Fruit fly (Drosophila melanogaster) whole organism, wandering third instar larva: ENCODE data around the gene hb.

Source experiments
- GATAd ChIP-seq: sonication (Bioruptor generic); optimal IDR thresholded peaks from 2 replicates; lab custom pipeline; 2016; ENCODE audit warnings: missing biosample characterization, missing genetic modification characterization
- Hnf4 ChIP-seq: fragments of 200-800 bp; sonication (Bioruptor generic); optimal IDR thresholded peaks from 2 replicates; lab custom pipeline; 2016; ENCODE audit warnings: missing biosample characterization, mild to moderate bottlenecking, missing genetic modification characterization
- Hr78 ChIP-seq: fragments of >200 bp; optimal IDR thresholded peaks from 2 replicates; lab custom pipeline; 2017; ENCODE audit warnings: missing biosample characterization, missing genetic modification characterization
- Mio ChIP-seq: sonication (Bioruptor generic); optimal IDR thresholded peaks from 2 replicates; lab custom pipeline; 2016; ENCODE audit warnings: missing biosample characterization, missing genetic modification characterization
- Myc ChIP-seq: fragments of >200 bp; optimal IDR thresholded peaks from 2 replicates; lab custom pipeline; 2017
- N ChIP-seq: fragments of >200 bp; optimal IDR thresholded peaks from 2 replicates; lab custom pipeline; 2018; ENCODE audit warnings: missing biosample characterization, missing external identifiers, missing genetic modification characterization
- OdsH ChIP-seq: fragments of 200-800 bp; sonication (Bioruptor generic); optimal IDR thresholded peaks from 2 replicates; lab custom pipeline; 2016; ENCODE audit warnings: missing biosample characterization, mild to moderate bottlenecking, missing genetic modification characterization
- Rel ChIP-seq, 2 experiments: fragments of 200-800 bp; sonication (Bioruptor generic) in 1 of 2; optimal IDR thresholded peaks; 2 replicates in 1 of 2; 3 replicates in 1 of 2; lab custom pipeline; 2016 to 2019; ENCODE audit warnings: mild to moderate bottlenecking in 2 of 2, missing biosample characterization in 2 of 2, missing genetic modification characterization in 2 of 2, moderate library complexity in 1 of 2
- ey ChIP-seq: fragments of 200-800 bp; sonication (Bioruptor generic); optimal IDR thresholded peaks from 2 replicates; lab custom pipeline; 2016; ENCODE audit warnings: missing biosample characterization, missing genetic modification characterization
- lola ChIP-seq: fragments of >200 bp; optimal IDR thresholded peaks from 2 replicates; lab custom pipeline; 2017; ENCODE audit warnings: missing biosample characterization, missing genetic modification characterization
- sage ChIP-seq: fragments of 200-800 bp; sonication (Bioruptor generic); optimal IDR thresholded peaks from 2 replicates; lab custom pipeline; 2016; ENCODE audit warnings: missing biosample characterization, mild to moderate bottlenecking, missing genetic modification characterization
- usp ChIP-seq: fragments of >200 bp; optimal IDR thresholded peaks from 2 replicates; lab custom pipeline; 2017; ENCODE audit warnings: missing biosample characterization, missing genetic modification characterization

DNA sequence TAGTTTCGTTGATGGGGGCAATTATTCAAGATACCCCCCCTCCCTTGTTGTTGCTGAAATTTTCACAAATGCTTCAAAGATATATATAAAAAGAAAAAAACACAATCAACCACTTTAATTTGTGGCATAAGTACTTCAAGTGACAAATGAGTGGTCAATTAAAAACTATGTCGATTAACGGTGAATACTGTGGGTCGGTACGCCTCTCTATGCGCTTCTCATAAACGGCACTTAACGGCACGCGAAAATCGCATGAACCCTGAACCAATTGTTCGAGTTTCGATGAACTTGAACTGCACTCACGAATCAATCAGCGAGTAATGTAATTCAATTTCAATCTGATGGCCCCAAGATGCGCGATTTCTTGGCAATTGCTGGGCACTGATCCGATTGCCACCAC, 42.5 kb upstream of the hb start:
- TF ChIP-seq sage (GFP tag; lab: Kevin White, UChicago) = no peak
- TF ChIP-seq OdsH = no peak
- no peak for TF ChIP-seq Myc (lab: Kevin White, UChicago)
- TF ChIP-seq usp (GFP tag; lab: Kevin White, UChicago) = no peak
- no peak for TF ChIP-seq Hnf4 (GFP tag; lab: Kevin White, UChicago)
- TF ChIP-seq N (GFP tag; lab: Kevin White, UChicago) = no peak
- TF ChIP-seq lola (GFP tag; lab: Kevin White, UChicago) = no peak
- no peak for TF ChIP-seq Hr78
- TF ChIP-seq ey (GFP tag; lab: Kevin White, UChicago) = no peak
- TF ChIP-seq Rel (GFP tag; optimal IDR thresholded peaks at IDR 0.05; lab: Kevin White, UChicago) = no peak
- no peak for TF ChIP-seq Rel (tag; optimal IDR thresholded peaks at IDR 0.05; lab: Kevin White, UChicago)
- TF ChIP-seq Mio (GFP tag; lab: Kevin White, UChicago) = no peak
- no peak for TF ChIP-seq GATAd (GFP tag; lab: Kevin White, UChicago)
